Worm (Caenorhabditis elegans) whole organism, L4 larva: ENCODE results near the gene ifas-2.

ENCODE experiments used
- F10B5.3 ChIP-seq: sonication (generic microtip); optimal IDR thresholded peaks from 2 replicates; lab custom pipeline; 2016; ENCODE audit warnings: mild to moderate bottlenecking, missing genetic modification characterization, missing compliant biosample characterization
- F49E8.2 ChIP-seq: sonication (generic microtip); optimal IDR thresholded peaks from 2 replicates; lab custom pipeline; 2016; ENCODE audit warnings: missing compliant biosample characterization, mild to moderate bottlenecking, missing genetic modification characterization, borderline replicate concordance
- Y75B8A.6 ChIP-seq: fragments of 200-800 bp; sonication (Bioruptor generic); IDR thresholded peaks from 2 replicates; pipeline ENCODE4 v1.3.6; 2022; ENCODE audit warnings: missing genetic modification reagents, missing genetic modification characterization, missing compliant biosample characterization
- ZK546.5 ChIP-seq, 2 experiments: sonication (generic microtip); optimal IDR thresholded peaks; 2 replicates each; lab custom pipeline; 2017; ENCODE audit warnings: missing biosample characterization in 2 of 2, missing genetic modification characterization in 2 of 2
- ama-1 ChIP-seq: fragments of 150-350 bp; optimal IDR thresholded peaks from 2 replicates; lab custom pipeline; 2014; ENCODE audit warnings: inconsistent platforms, mixed read lengths
- arid-1 ChIP-seq: fragments of 200-800 bp; sonication (Bioruptor generic); conservative IDR thresholded peaks from 2 replicates; pipeline ENCODE4 v1.3.6; 2022; ENCODE audit warnings: missing genetic modification reagents, missing genetic modification characterization, missing compliant biosample characterization
- attf-4 ChIP-seq: sonication (generic microtip); optimal IDR thresholded peaks from 3 replicates; lab custom pipeline; 2017; ENCODE audit warnings: missing biosample characterization, missing genetic modification characterization
- cey-2 ChIP-seq: sonication (generic microtip); optimal IDR thresholded peaks from 3 replicates; lab custom pipeline; 2017; ENCODE audit warnings: missing genetic modification characterization, mild to moderate bottlenecking, missing compliant biosample characterization, antibody characterized with exemption, borderline replicate concordance; ENCODE audit not compliant: insufficient read depth
- daf-12 ChIP-seq: fragments of 150-350 bp; optimal IDR thresholded peaks from 2 replicates; lab custom pipeline; 2014; ENCODE audit warnings: missing biosample characterization, missing genetic modification reagents, missing genetic modification characterization
- daf-19 ChIP-seq: fragments of 200-800 bp; sonication (Bioruptor generic); conservative IDR thresholded peaks from 2 replicates; pipeline ENCODE4 v1.3.6; 2022; ENCODE audit warnings: missing genetic modification characterization, missing compliant biosample characterization
- dmd-6 ChIP-seq: fragments of 200-800 bp; sonication (Bioruptor generic); IDR thresholded peaks from 2 replicates; pipeline ENCODE4 v1.3.6; 2022; ENCODE audit warnings: missing genetic modification reagents, missing genetic modification characterization, missing compliant biosample characterization
- dmd-8 ChIP-seq: fragments of 200-800 bp; sonication (Bioruptor generic); IDR thresholded peaks from 2 replicates; pipeline ENCODE4 v1.3.6; 2022; ENCODE audit warnings: missing genetic modification characterization, missing compliant biosample characterization
- duxl-1 ChIP-seq: sonication (generic microtip); optimal IDR thresholded peaks from 2 replicates; lab custom pipeline; 2016; ENCODE audit warnings: mild to moderate bottlenecking, missing genetic modification characterization, moderate library complexity, missing compliant biosample characterization; ENCODE audit not compliant: poor library complexity
- fkh-10 ChIP-seq: fragments of 150-350 bp; optimal IDR thresholded peaks from 2 replicates; lab custom pipeline; 2014; ENCODE audit warnings: missing biosample characterization, missing genetic modification reagents, missing genetic modification characterization
- fos-1 ChIP-seq: fragments of 150-350 bp; optimal IDR thresholded peaks from 2 replicates; lab custom pipeline; 2014; ENCODE audit warnings: missing biosample characterization, missing genetic modification characterization
- gei-8 ChIP-seq: fragments of 200-800 bp; sonication (Bioruptor generic); optimal IDR thresholded peaks from 2 replicates; lab custom pipeline; 2018; ENCODE audit warnings: mild to moderate bottlenecking, missing genetic modification characterization, missing compliant biosample characterization
- lin-29 ChIP-seq: fragments of 200-800 bp; sonication (Bioruptor generic); IDR thresholded peaks from 2 replicates; pipeline ENCODE4 v1.3.6; 2022; ENCODE audit warnings: missing genetic modification reagents, missing genetic modification characterization, missing compliant biosample characterization
- lin-39 ChIP-seq: fragments of 150-350 bp; optimal IDR thresholded peaks from 2 replicates; lab custom pipeline; 2014; ENCODE audit warnings: missing biosample characterization, missing genetic modification reagents, missing genetic modification characterization
- madf-5 ChIP-seq, 2 experiments: fragments of 200-800 bp; sonication (Bioruptor generic); IDR thresholded peaks; 2 replicates each; pipeline ENCODE4 v1.3.6; 2022; ENCODE audit warnings: missing compliant biosample characterization in 2 of 2, missing genetic modification characterization in 2 of 2
- madf-9 ChIP-seq: fragments of 200-800 bp; sonication (Bioruptor generic); conservative IDR thresholded peaks from 2 replicates; pipeline ENCODE4 v1.3.6; 2022; ENCODE audit warnings: missing genetic modification reagents, missing genetic modification characterization, missing compliant biosample characterization
- mes-2 ChIP-seq: sonication (generic microtip); optimal IDR thresholded peaks from 2 replicates; lab custom pipeline; 2016; ENCODE audit warnings: missing genotype, mild to moderate bottlenecking, missing genetic modification characterization, missing compliant biosample characterization; ENCODE audit not compliant: poor library complexity, severe bottlenecking
- mxl-3 ChIP-seq: fragments of 200-800 bp; sonication (Bioruptor generic); optimal IDR thresholded peaks from 2 replicates; lab custom pipeline; 2018; ENCODE audit warnings: mild to moderate bottlenecking, missing genetic modification characterization, missing compliant biosample characterization
- nhr-11 ChIP-seq: fragments of 150-350 bp; optimal IDR thresholded peaks from 2 replicates; lab custom pipeline; 2014; ENCODE audit warnings: missing biosample characterization, missing genetic modification characterization
- pha-4 ChIP-seq, 2 experiments: fragments of 150-350 bp in 1 of 2; fragments of 200-800 bp in 1 of 2; sonication (Bioruptor generic) in 1 of 2; IDR thresholded peaks in 1 of 2; optimal IDR thresholded peaks in 1 of 2; 2 replicates each; pipeline versions ENCODE4 v1.3.6 to Lab custom; 2014 to 2022; ENCODE audit warnings: missing genetic modification characterization in 2 of 2, missing genetic modification reagents in 2 of 2, missing biosample characterization in 1 of 2, missing compliant biosample characterization in 1 of 2
- php-3 ChIP-seq: fragments of 200-800 bp; sonication (Bioruptor generic); IDR thresholded peaks from 2 replicates; pipeline ENCODE4 v1.3.6; 2022; ENCODE audit warnings: missing genetic modification reagents, missing genetic modification characterization, missing compliant biosample characterization
- rbr-2 ChIP-seq: sonication (generic microtip); optimal IDR thresholded peaks from 2 replicates; lab custom pipeline; 2016; ENCODE audit warnings: missing genotype, missing genetic modification characterization, missing compliant biosample characterization
- spr-1 ChIP-seq: sonication (generic microtip); optimal IDR thresholded peaks from 2 replicates; lab custom pipeline; 2016; ENCODE audit warnings: mild to moderate bottlenecking, missing genetic modification characterization, missing compliant biosample characterization
- spr-3 ChIP-seq: fragments of 200-800 bp; sonication (Bioruptor generic); optimal IDR thresholded peaks from 2 replicates; lab custom pipeline; 2018; ENCODE audit warnings: mild to moderate bottlenecking, missing genetic modification characterization, missing compliant biosample characterization
- tag-97 ChIP-seq: fragments of 200-800 bp; sonication (Bioruptor generic); IDR thresholded peaks from 2 replicates; pipeline ENCODE4 v1.3.6; 2022; ENCODE audit warnings: missing genetic modification characterization, missing compliant biosample characterization
- tra-1 ChIP-seq: fragments of 200-800 bp; sonication (Bioruptor generic); IDR thresholded peaks from 2 replicates; pipeline ENCODE4 v1.3.6; 2022; ENCODE audit warnings: missing genetic modification reagents, missing genetic modification characterization, missing compliant biosample characterization
- unc-39 ChIP-seq: sonication (generic microtip); optimal IDR thresholded peaks from 2 replicates; lab custom pipeline; 2017; ENCODE audit warnings: missing biosample characterization, missing genetic modification characterization
- unc-62 ChIP-seq, 3 experiments: fragments of 150-350 bp in 1 of 3; sonication (generic microtip); optimal IDR thresholded peaks in 2 of 3; peaks in 1 of 3; 1 replicate in 1 of 3; 2 replicates in 2 of 3; lab custom pipeline; 2014 to 2017; ENCODE audit warnings: missing biosample characterization in 3 of 3, missing genetic modification characterization in 3 of 3, missing genetic modification reagents in 3 of 3, missing genotype in 1 of 3
- vab-7 ChIP-seq: fragments of 200-800 bp; sonication (Bioruptor generic); IDR thresholded peaks from 2 replicates; pipeline ENCODE4 v1.3.6; 2022; ENCODE audit warnings: missing genetic modification reagents, missing genetic modification characterization, missing compliant biosample characterization
- ztf-7 ChIP-seq: fragments of 150-350 bp; optimal IDR thresholded peaks from 2 replicates; lab custom pipeline; 2014; ENCODE audit warnings: missing biosample characterization, missing genetic modification characterization

ifas-2 gene

ce11 chrV:16884744-16885143 lies 3.9 kb downstream of the ifas-2 start, which contains the start of gene F09C6.13:
F09C6.13 (plus strand) TSS chrV:16885044.
- TF ChIP-seq unc-62 (GFP tag; optimal IDR thresholded peaks at IDR 0.05 in 1 of 2; lab: Kevin White, UChicago), result peak in 1 of 2 experiments; percentile 6
- no peak for TF ChIP-seq unc-62 (tag; optimal IDR thresholded peaks at IDR 0.05; lab: Kevin White, UChicago)
- no peak for TF ChIP-seq tag-97
- no peak for TF ChIP-seq unc-39

DNA sequence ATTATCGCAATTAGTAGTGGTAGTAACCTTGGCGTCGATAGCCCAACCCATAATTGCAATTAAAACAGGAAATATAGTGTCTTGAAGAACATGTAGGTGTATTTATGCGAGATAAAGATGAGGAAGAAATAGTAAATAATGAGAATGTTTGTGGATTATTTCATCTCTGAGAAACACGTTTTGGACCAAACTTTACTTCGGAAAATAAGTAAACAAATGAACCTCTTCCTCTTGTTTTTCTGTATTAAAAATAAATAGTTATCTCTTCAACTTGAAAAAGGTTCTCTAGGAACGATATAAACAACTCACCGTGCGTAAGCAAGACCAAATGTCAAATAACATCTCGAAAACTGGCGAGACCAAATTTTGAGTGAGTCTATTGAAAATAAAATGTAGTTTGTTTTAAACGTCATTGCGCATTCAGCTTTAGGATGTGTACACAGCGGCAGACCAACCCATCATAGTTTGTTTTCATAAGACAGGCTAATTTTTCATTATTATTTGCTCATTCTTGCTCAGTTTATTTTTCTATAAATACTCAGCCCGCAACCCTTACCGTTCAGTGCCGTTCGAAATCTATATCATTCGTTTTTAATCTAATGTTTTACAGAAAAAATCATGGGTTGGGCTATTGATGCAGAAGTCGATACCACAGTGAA lies 6.3 kb downstream of the ifas-2 start, which contains the start of the genes F09C6.11 and F09C6.12:
Gene F09C6.11, minus strand, starts transcription at position 51 of the 659 bp plus-strand sequence.
Gene F09C6.12, plus strand, starts transcription at position 609 of the 659 bp plus-strand sequence.
- TF ChIP-seq pha-4 (GFP tag; IDR thresholded peaks at IDR 0.05; lab: Robert Waterston, UW), result no peak
- peak; percentile 27 for TF ChIP-seq pha-4 (tag; optimal IDR thresholded peaks at IDR 0.05; lab: Kevin White, UChicago)
- no peak for TF ChIP-seq madf-5 (GFP tag; IDR thresholded peaks at IDR 0.05; lab: Robert Waterston, UW)
- TF ChIP-seq duxl-1 (tag; lab: Kevin White, UChicago), result no peak
- TF ChIP-seq, all 104 proteins: peak for 1

- TF ChIP-seq lin-39 (tag; lab: Kevin White, UChicago) (no peak), php-3 (no peak), ztf-7 (tag; lab: Kevin White, UChicago) (no peak), spr-3 (no peak), lin-29 (no peak), nhr-11 (tag; lab: Kevin White, UChicago) (no peak), unc-62 (GFP tag; optimal IDR thresholded peaks at IDR 0.05 in 1 of 2; lab: Kevin White, UChicago) (no peak), unc-62 (tag; optimal IDR thresholded peaks at IDR 0.05; lab: Kevin White, UChicago) (no peak), attf-4 (tag; lab: Kevin White, UChicago) (no peak), Y75B8A.6 (GFP tag; lab: Robert Waterston, UW) (no peak), fkh-10 (GFP tag; lab: Kevin White, UChicago) (no peak), ama-1 (lab: Kevin White, UChicago) (no peak), mxl-3 (GFP tag; lab: Kevin White, UChicago) (no peak), rbr-2 (tag; lab: Kevin White, UChicago) (no peak), vab-7 (GFP tag; lab: Robert Waterston, UW) (no peak), mes-2 (tag; lab: Kevin White, UChicago) (no peak), dmd-6 (GFP tag; lab: Robert Waterston, UW) (no peak), daf-19 (GFP tag; lab: Robert Waterston, UW) (no peak)
Measured at ce11 chrV:16880679-16881078, 8.0 kb downstream of the ifas-2 start, which contains the start of gene F09C6.14. F09C6.14 (plus strand) TSS chrV:16880979.

ce11 chrV:16880054-16880453 lies 8.6 kb downstream of the ifas-2 start, which contains the start of gene F09C6.3:
F09C6.3 (minus strand) TSS chrV:16880154.
- TF ChIP-seq cey-2 (tag; lab: Kevin White, UChicago) (no peak), dmd-8 (GFP tag; lab: Robert Waterston, UW) (no peak), madf-9 (GFP tag; lab: Robert Waterston, UW) (no peak), spr-3 (no peak), vab-7 (GFP tag; lab: Robert Waterston, UW) (no peak), F10B5.3 (tag; lab: Kevin White, UChicago) (no peak), ZK546.5 (tag; optimal IDR thresholded peaks at IDR 0.05; lab: Kevin White, UChicago) (no peak), gei-8 (no peak), daf-12 (tag; lab: Kevin White, UChicago) (no peak), tra-1 (GFP tag; lab: Robert Waterston, UW) (no peak), arid-1 (GFP tag; lab: Robert Waterston, UW) (no peak), ama-1 (lab: Kevin White, UChicago) (no peak), F49E8.2 (tag; lab: Kevin White, UChicago) (no peak), lin-29 (no peak), madf-5 (GFP tag; IDR thresholded peaks at IDR 0.05; lab: Robert Waterston, UW) (no peak), fos-1 (no peak), spr-1 (no peak)
